Worm (Caenorhabditis elegans): ENCODE results near the gene C14B1.3.

C14B1.3 gene

DNA sequence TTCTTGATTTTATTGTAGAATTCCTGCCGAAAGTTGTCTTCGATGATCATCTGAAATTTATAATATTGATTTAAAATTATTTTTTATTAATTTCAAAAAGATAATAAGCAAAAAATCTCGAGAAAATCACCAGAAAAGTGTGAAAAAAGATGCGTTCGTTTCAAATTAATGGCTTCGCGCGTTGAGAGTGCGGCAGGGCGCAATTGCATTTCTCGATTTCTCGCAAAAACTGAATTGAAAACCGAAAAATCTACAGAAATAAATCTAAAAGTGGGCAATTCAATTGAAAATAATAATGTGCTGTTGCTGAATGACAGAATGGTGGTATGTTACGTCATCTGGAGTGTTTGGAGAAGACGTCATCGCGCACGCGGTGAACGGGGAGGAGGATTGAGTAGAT lies 31.6 kb downstream of the C14B1.3 start, which contains the start of gene evl-18:
Gene evl-18, minus strand, starts transcription at position 50 of the 400 bp plus-strand sequence.
- TF ChIP-seq ceh-6 (GFP tag; optimal IDR thresholded peaks at IDR 0.05) (no peak), mec-3 (tag; optimal IDR thresholded peaks at IDR 0.05; ENCODE audit: borderline replicate concordance) (no peak), ceh-9 (tag; optimal IDR thresholded peaks at IDR 0.05) (no peak), pag-3 (tag; optimal IDR thresholded peaks at IDR 0.05; ENCODE audit: borderline replicate concordance) (no peak), unc-55 (GFP tag; optimal IDR thresholded peaks at IDR 0.05) (no peak), rnt-1 (tag; optimal IDR thresholded peaks at IDR 0.05) (no peak), ceh-19 (GFP tag; optimal IDR thresholded peaks at IDR 0.05) (no peak), ceh-24 (tag; optimal IDR thresholded peaks at IDR 0.05) (no peak), syd-9 (tag; optimal IDR thresholded peaks at IDR 0.05) (no peak), sox-4 (tag; optimal IDR thresholded peaks at IDR 0.05) (no peak), pax-1 (tag; optimal IDR thresholded peaks at IDR 0.05) (no peak), ceh-48 (tag; optimal IDR thresholded peaks at IDR 0.05) (no peak), nhr-232 (tag; optimal IDR thresholded peaks at IDR 0.05) (no peak)

DNA sequence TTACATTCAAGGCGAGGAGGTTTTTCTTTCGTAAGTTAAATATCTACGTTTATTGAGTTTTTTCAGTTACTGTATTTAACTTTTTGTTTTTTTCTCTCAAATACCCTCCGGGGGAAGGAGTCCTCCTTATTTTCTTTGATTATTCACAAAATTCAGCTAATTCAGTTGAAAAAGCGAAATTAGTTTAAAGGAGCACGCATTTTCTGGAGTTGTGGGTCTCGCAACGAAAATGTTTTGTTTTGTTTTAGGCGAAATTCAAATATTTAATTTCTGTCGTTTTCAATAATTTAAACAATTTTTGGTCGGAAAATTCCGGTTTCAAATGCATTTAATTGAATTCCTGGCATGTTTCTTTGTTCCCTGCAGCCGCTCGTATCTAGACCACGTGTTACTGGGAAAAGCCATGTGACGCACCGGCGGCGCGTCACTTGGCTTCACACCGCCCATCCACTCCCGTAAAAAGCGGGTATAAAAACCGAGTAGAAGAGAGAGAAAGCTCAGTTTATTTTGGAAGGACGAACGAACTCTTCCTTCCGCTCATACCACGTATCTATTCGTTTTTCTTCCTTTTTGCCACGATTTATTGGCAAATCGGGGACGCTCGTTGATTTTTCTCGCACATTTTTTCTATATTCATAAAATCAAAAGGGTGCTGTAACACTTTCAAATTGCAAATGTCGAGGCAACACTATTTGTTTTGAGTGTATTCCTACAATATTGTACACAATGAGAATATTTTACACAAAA lies 32.3 kb downstream of the C14B1.3 start:
- no peak for TF ChIP-seq dve-1 (tag; optimal IDR thresholded peaks at IDR 0.05)
- TF ChIP-seq hlh-8 (tag; optimal IDR thresholded peaks at IDR 0.05), result no peak
- no peak for TF ChIP-seq F13H6.1 (tag; optimal IDR thresholded peaks at IDR 0.05)
- TF ChIP-seq hlh-30 (tag; optimal IDR thresholded peaks at IDR 0.05; ENCODE audit: insufficient read depth), result peak; percentile 69
- TF ChIP-seq ceh-31 (tag; optimal IDR thresholded peaks at IDR 0.05), result peak; percentile 6

DNA sequence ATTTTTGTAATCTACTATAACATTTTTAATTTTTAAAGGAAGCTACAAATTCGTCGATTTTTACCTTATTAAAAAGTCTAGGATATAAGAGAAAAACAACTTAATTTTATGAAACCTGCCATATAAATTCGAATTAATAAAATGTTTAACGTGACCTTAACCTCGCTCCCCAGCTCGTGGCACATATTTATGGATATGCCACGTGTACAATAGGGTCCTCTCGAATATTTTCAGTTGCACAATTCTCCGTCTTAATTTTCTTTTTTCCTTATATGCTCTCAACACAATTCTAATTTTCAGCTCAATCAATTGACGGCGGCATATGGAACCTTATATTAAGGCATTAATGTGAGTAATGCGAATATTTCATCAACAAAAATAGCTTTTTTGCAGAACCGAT lies 32.9 kb downstream of the C14B1.3 start, which contains the start of gene F34D10.4:
Gene F34D10.4, plus strand, starts transcription at position 301 of the 400 bp plus-strand sequence.
- TF ChIP-seq ref-2 (tag; optimal IDR thresholded peaks at IDR 0.05) (no peak), nhr-232 (tag; optimal IDR thresholded peaks at IDR 0.05) (no peak), ceh-2 (tag; optimal IDR thresholded peaks at IDR 0.05) (no peak), ceh-14 (tag; optimal IDR thresholded peaks at IDR 0.05) (no peak), K09A11.1 (tag; optimal IDR thresholded peaks at IDR 0.05; ENCODE audit: insufficient read depth) (no peak), pax-1 (tag; optimal IDR thresholded peaks at IDR 0.05) (no peak), dve-1 (tag; optimal IDR thresholded peaks at IDR 0.05) (no peak), pha-2 (tag; optimal IDR thresholded peaks at IDR 0.05) (no peak), ceh-24 (tag; optimal IDR thresholded peaks at IDR 0.05) (no peak), dmd-4 (tag; optimal IDR thresholded peaks at IDR 0.05; ENCODE audit: borderline replicate concordance) (no peak), unc-3 (GFP tag; conservative IDR thresholded peaks at IDR 0.05) (no peak), unc-3 (tag; optimal IDR thresholded peaks at IDR 0.05) (no peak), che-1 (tag; optimal IDR thresholded peaks at IDR 0.05) (no peak), T23F11.4 (GFP tag; optimal IDR thresholded peaks at IDR 0.05) (no peak), rnt-1 (tag; optimal IDR thresholded peaks at IDR 0.05) (no peak), C08G9.2 (tag; optimal IDR thresholded peaks at IDR 0.05) (no peak), hlh-8 (tag; optimal IDR thresholded peaks at IDR 0.05) (no peak), ahr-1 (tag; optimal IDR thresholded peaks at IDR 0.05) (no peak), ceh-22 (tag; optimal IDR thresholded peaks at IDR 0.05) (no peak), lin-11 (tag; optimal IDR thresholded peaks at IDR 0.05) (no peak)

DNA sequence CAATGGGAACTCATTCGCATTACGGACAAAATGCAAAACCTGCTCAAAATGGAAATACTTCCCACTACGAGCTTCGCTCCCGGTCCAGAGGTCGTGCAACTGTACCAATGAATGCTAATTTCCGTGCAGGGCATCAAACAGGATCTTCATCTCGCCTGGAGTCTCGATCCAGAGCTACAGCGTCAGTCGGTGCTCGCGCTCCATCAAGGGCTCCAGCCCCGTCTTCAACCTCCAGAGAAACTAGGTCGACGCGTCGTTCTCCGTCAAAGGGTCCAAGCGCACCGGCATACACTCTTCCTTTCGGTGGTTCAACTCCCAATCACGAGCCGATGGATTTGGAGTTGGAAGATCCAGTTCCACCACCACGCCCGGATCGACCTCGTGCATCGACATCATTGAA lies 34.4 kb downstream of the C14B1.3 start:
- TF ChIP-seq ttx-3 (tag; optimal IDR thresholded peaks at IDR 0.05) (no peak), K09A11.1 (tag; optimal IDR thresholded peaks at IDR 0.05; ENCODE audit: insufficient read depth) (no peak), odd-2 (tag; optimal IDR thresholded peaks at IDR 0.05) (no peak), unc-86 (tag; optimal IDR thresholded peaks at IDR 0.05) (no peak), sdc-2 (tag; optimal IDR thresholded peaks at IDR 0.05) (no peak), mec-3 (tag; optimal IDR thresholded peaks at IDR 0.05; ENCODE audit: borderline replicate concordance) (no peak), ceh-48 (tag; optimal IDR thresholded peaks at IDR 0.05) (no peak), fkh-6 (tag; optimal IDR thresholded peaks at IDR 0.05) (no peak), ceh-14 (tag; optimal IDR thresholded peaks at IDR 0.05) (no peak), C38D4.7 (GFP tag; optimal IDR thresholded peaks at IDR 0.05) (no peak), hlh-30 (tag; optimal IDR thresholded peaks at IDR 0.05; ENCODE audit: insufficient read depth) (no peak), pax-1 (tag; optimal IDR thresholded peaks at IDR 0.05) (no peak), dve-1 (tag; optimal IDR thresholded peaks at IDR 0.05) (no peak), elt-2 (tag; optimal IDR thresholded peaks at IDR 0.05) (no peak), pag-3 (tag; optimal IDR thresholded peaks at IDR 0.05; ENCODE audit: borderline replicate concordance) (no peak), nhr-232 (tag; optimal IDR thresholded peaks at IDR 0.05) (no peak), che-1 (tag; optimal IDR thresholded peaks at IDR 0.05) (no peak), ceh-19 (GFP tag; optimal IDR thresholded peaks at IDR 0.05) (no peak), hlh-13 (GFP tag; optimal IDR thresholded peaks at IDR 0.05) (no peak)
